Fruit fly (Drosophila melanogaster) Kc167 (cell line): ENCODE data around the gene mRpL16.

Experiments used
- Myc ChIP-seq: fragments of >200 bp; optimal IDR thresholded peaks from 2 replicates; lab custom pipeline; 2017; ENCODE audit warnings: missing external identifiers
- Sin3A ChIP-seq: fragments of >200 bp; optimal IDR thresholded peaks from 2 replicates; lab custom pipeline; 2018; ENCODE audit warnings: missing external identifiers
- h ChIP-seq: fragments of >200 bp; optimal IDR thresholded peaks from 3 replicates; lab custom pipeline; 2018; ENCODE audit warnings: missing external identifiers
- insv ChIP-seq: fragments of >200 bp; optimal IDR thresholded peaks from 3 replicates; lab custom pipeline; 2018; ENCODE audit warnings: missing external identifiers
- psq ChIP-seq: fragments of >200 bp; optimal IDR thresholded peaks from 2 replicates; lab custom pipeline; 2017; ENCODE audit warnings: missing external identifiers
- ttk ChIP-seq: sonication (Bioruptor generic); optimal IDR thresholded peaks from 2 replicates; lab custom pipeline; 2017; ENCODE audit warnings: missing external identifiers

- TF ChIP-seq h (lab: Kevin White, UChicago) (no peak), Myc (lab: Kevin White, UChicago) (no peak), Sin3A (no peak), ttk (lab: Kevin White, UChicago) (no peak), psq (lab: Kevin White, UChicago) (no peak), insv (lab: Kevin White, UChicago) (no peak)
Measured at dm6 chrX:1903077-1903476, 13.0 kb downstream of the mRpL16 start, which contains the start of gene CG32801.
